Worm (Caenorhabditis elegans): ENCODE measurements around the gene nhr-271.

The nhr-271 gene

DNA sequence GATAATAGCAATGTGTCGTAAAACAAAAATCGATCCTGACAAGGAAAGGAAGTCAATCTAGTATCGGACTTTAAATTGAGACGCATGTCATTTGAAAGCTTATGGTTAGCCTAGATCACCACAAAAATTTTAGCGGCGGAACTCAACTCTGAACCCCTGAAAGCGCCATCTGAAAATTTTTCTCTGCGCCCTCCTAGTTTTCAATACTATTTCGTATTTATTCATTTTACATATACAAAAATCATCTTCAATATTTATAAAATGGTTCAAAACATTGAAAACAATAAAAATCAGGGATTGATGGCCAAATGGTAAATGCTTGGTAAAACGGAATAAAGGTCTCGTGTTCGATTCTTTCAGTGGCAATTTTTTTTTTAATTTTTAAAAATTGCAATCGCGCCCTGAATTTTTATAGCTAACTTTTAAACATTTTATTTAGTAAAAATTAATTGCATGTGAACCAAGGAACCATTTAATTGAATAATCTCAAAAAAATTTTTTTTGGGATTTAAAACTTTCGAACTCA is 17.1 kb upstream of the nhr-271 start:
- peak; percentile 71 for TF ChIP-seq lin-26 (GFP tag; IDR thresholded peaks at IDR 0.05)
- TF ChIP-seq hmg-1.2 (GFP tag; IDR thresholded peaks at IDR 0.05) = peak; percentile 94
- 0 out of 2 replicates have a peak, but pooled peaks have one; percentile 35 for TF ChIP-seq pbrm-1 (GFP tag; IDR thresholded peaks at IDR 0.05)
- peak; percentile 60; the same call in 1 of the 2 replicates for TF ChIP-seq attf-6 (GFP tag; IDR thresholded peaks at IDR 0.05)
- 0 out of 2 replicates have a peak, but pooled peaks have one; percentile 29 for TF ChIP-seq ztf-25 (GFP tag; IDR thresholded peaks at IDR 0.05)

DNA sequence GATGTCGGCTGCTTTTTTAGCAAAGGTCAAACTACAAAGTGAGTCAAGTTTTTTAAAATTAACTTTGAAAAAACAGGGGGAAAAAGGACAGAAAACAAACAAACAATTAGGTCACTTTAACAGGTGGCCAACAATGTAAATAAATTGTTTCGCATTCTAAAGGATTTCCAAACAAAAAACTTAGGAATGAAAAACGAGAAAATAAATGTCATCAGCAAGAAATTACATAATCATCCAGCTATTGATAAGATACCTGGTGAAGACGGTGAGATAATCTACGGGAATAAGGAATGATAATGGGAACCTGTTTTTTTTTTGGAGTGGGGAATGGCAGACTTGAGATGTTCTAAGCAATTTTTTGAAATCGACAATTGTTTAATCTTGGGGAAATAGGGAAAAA is 15.8 kb upstream of the nhr-271 start:
- TF ChIP-seq him-1 (tag; optimal IDR thresholded peaks at IDR 0.05) = no peak
- no peak for TF ChIP-seq unc-62 (GFP tag; optimal IDR thresholded peaks at IDR 0.05)
- no peak for TF ChIP-seq D2030.7 (GFP tag; IDR thresholded peaks at IDR 0.05)
- TF ChIP-seq K11D2.4 (GFP tag; IDR thresholded peaks at IDR 0.05) = no peak
- TF ChIP-seq athp-1 (tag; optimal IDR thresholded peaks at IDR 0.05) = no peak

- TF ChIP-seq Y53G8AR.9 (GFP tag; conservative IDR thresholded peaks at IDR 0.05) (0 out of 2 replicates have a peak, but pooled peaks have one; percentile 11), lsy-27 (tag; optimal IDR thresholded peaks at IDR 0.05; ENCODE audit: borderline replicate concordance, insufficient read depth) (no peak), zfh-2 (GFP tag; conservative IDR thresholded peaks at IDR 0.05) (peak; percentile 69), madf-10 (tag; optimal IDR thresholded peaks at IDR 0.05) (peak; percentile 29), attf-5 (GFP tag; optimal IDR thresholded peaks at IDR 0.05) (peak; percentile 3), B0336.3 (GFP tag; IDR thresholded peaks at IDR 0.05) (peak; percentile 42; the same call in 1 of the 2 replicates), K12H6.12 (tag; optimal IDR thresholded peaks at IDR 0.05) (peak; percentile 22), hsf-1 (GFP tag; IDR thresholded peaks at IDR 0.05) (no peak), nfya-1 (tag; optimal IDR thresholded peaks at IDR 0.05; ENCODE audit: borderline replicate concordance, insufficient read depth) (no peak), ama-1 (optimal IDR thresholded peaks at IDR 0.05) (peak; percentile 63), ama-1 (GFP tag; optimal IDR thresholded peaks at IDR 0.05) (no peak), F52B5.7 (tag; optimal IDR thresholded peaks at IDR 0.05) (peak; percentile 2), ceh-58 (GFP tag; IDR thresholded peaks at IDR 0.05) (no peak), xnd-1 (tag; optimal IDR thresholded peaks at IDR 0.05) (no peak), cebp-1 (GFP tag; IDR thresholded peaks at IDR 0.05) (no peak), cebp-1 (tag; optimal IDR thresholded peaks at IDR 0.05) (peak; percentile 32), nhr-179 (tag; optimal IDR thresholded peaks at IDR 0.05) (no peak), nhr-80 (tag; optimal IDR thresholded peaks at IDR 0.05) (peak; percentile 74), bed-1 (GFP tag; IDR thresholded peaks at IDR 0.05) (no peak), ceh-79 (tag; optimal IDR thresholded peaks at IDR 0.05) (no peak), B0261.1 (tag; optimal IDR thresholded peaks at IDR 0.05) (no peak), F39B2.1 (GFP tag; IDR thresholded peaks at IDR 0.05) (no peak), let-607 (tag; optimal IDR thresholded peaks at IDR 0.05) (peak in 1 of 2 experiments; percentile 30), Y79H2A.3 (GFP tag; conservative IDR thresholded peaks at IDR 0.05) (no peak), B0035.1 (tag; optimal IDR thresholded peaks at IDR 0.05) (no peak), nfyb-1 (GFP tag; IDR thresholded peaks at IDR 0.05) (0 out of 2 replicates have a peak, but pooled peaks have one; percentile 36), ztf-25 (GFP tag; IDR thresholded peaks at IDR 0.05) (no peak), lin-54 (GFP tag; optimal IDR thresholded peaks at IDR 0.05) (peak; percentile 39), pbrm-1 (GFP tag; IDR thresholded peaks at IDR 0.05) (0 out of 2 replicates have a peak, but pooled peaks have one; percentile 30), ZK185.1 (tag; optimal IDR thresholded peaks at IDR 0.05; ENCODE audit: poor library complexity, severe bottlenecking) (no peak), snpc-4 (GFP tag; optimal IDR thresholded peaks at IDR 0.05) (no peak), snpc-4 (tag; optimal IDR thresholded peaks at IDR 0.05) (peak in 2 of 4 experiments; percentile 11 to 35), lir-1 (GFP tag; conservative IDR thresholded peaks at IDR 0.05) (no peak), somi-1 (GFP tag; optimal IDR thresholded peaks at IDR 0.05) (peak; percentile 33), F37B4.10 (GFP tag; IDR thresholded peaks at IDR 0.05) (no peak), cebp-2 (GFP tag; IDR thresholded peaks at IDR 0.05) (no peak)
Observed at ce11 chrV:16595140-16595791, 14.9 kb upstream of the nhr-271 start, which contains the start of gene cpl-1. cpl-1 (minus strand) TSS chrV:16595346.

All from whole organism, young adult.